In genomic region chr2L:13191894-13192293, dm6 we compare ENCODE assay signal across 1 fruit fly cellular context.
TF ChIP-seq lines count a peak whose summit lies in the region.

Gene CG16974, minus strand, starts transcription at chr2L:13191979.
Gene Edem2, plus strand, starts transcription at chr2L:13192201.

TF ChIP-seq in whole organism, embryonic, 481 proteins besides CTCF, POLR2A, EP300 and RAD21 (continued from another document and continues in another):
- TF ChIP-seq CG3065 (GFP tag; optimal IDR thresholded peaks at IDR 0.05; lab: Kevin White, UChicago) (peak; percentile 53), bcd (GFP tag; optimal IDR thresholded peaks at IDR 0.05; lab: Kevin White, UChicago) (peak; percentile 70), cg (GFP tag; optimal IDR thresholded peaks at IDR 0.05; lab: Kevin White, UChicago) (no peak), sim (GFP tag; IDR thresholded peaks at IDR 0.05; lab: Robert Waterston, UW) (no peak), bigmax (GFP tag; optimal IDR thresholded peaks at IDR 0.05; lab: Kevin White, UChicago) (no peak), CG6654 (GFP tag; optimal IDR thresholded peaks at IDR 0.05; lab: Kevin White, UChicago) (no peak), CG17328 (GFP tag; IDR thresholded peaks at IDR 0.05; lab: Robert Waterston, UW) (peak; percentile 70), CG32532 (GFP tag; IDR thresholded peaks at IDR 0.05; lab: Robert Waterston, UW) (peak; percentile 71), Gsc (GFP tag; IDR thresholded peaks at IDR 0.05; lab: Robert Waterston, UW) (no peak), Fer1 (GFP tag; optimal IDR thresholded peaks at IDR 0.05; lab: Kevin White, UChicago) (peak; percentile 67), luna (GFP tag; optimal IDR thresholded peaks at IDR 0.05; lab: Kevin White, UChicago) (no peak), chn (GFP tag; optimal IDR thresholded peaks at IDR 0.05; lab: Kevin White, UChicago) (peak; percentile 68), CG31224 (GFP tag; IDR thresholded peaks at IDR 0.05; lab: Robert Waterston, UW) (peak; percentile 72), lilli (GFP tag; optimal IDR thresholded peaks at IDR 0.05; lab: Kevin White, UChicago) (peak; percentile 79), Camta (GFP tag; optimal IDR thresholded peaks at IDR 0.05; lab: Kevin White, UChicago) (peak; percentile 14), sob (GFP tag; IDR thresholded peaks at IDR 0.05; lab: Robert Waterston, UW) (peak; percentile 87), h (optimal IDR thresholded peaks at IDR 0.05; lab: Kevin White, UChicago) (no peak), cato (GFP tag; optimal IDR thresholded peaks at IDR 0.05; lab: Kevin White, UChicago; ENCODE audit: borderline replicate concordance) (peak; percentile 26), sisA (GFP tag; IDR thresholded peaks at IDR 0.05; lab: Robert Waterston, UW) (peak; percentile 79), CG2875 (GFP tag; optimal IDR thresholded peaks at IDR 0.05; lab: Kevin White, UChicago) (no peak), oc (tag; optimal IDR thresholded peaks at IDR 0.05; lab: Kevin White, UChicago) (no peak), vvl (GFP tag; IDR thresholded peaks at IDR 0.05; lab: Robert Waterston, UW) (peak; percentile 86), so (GFP tag; IDR thresholded peaks at IDR 0.05; lab: Robert Waterston, UW) (peak; percentile 31; the same call in 1 of the 3 replicates), gsb-n (tag; optimal IDR thresholded peaks at IDR 0.05; lab: Kevin White, UChicago) (no peak), BEAF-32 (GFP tag; optimal IDR thresholded peaks at IDR 0.05; lab: Kevin White, UChicago) (peak; percentile 56), pita (GFP tag; optimal IDR thresholded peaks at IDR 0.05; lab: Kevin White, UChicago) (no peak), CG9817 (tag; optimal IDR thresholded peaks at IDR 0.05; lab: Kevin White, UChicago) (peak; percentile 68), CG17568 (GFP tag; optimal IDR thresholded peaks at IDR 0.05; lab: Kevin White, UChicago) (no peak), ewg (GFP tag; optimal IDR thresholded peaks at IDR 0.05; lab: Kevin White, UChicago) (peak; percentile 54), ssp (GFP tag; IDR thresholded peaks at IDR 0.05; lab: Robert Waterston, UW) (peak; percentile 67), Chrac-16 (GFP tag; optimal IDR thresholded peaks at IDR 0.05; lab: Kevin White, UChicago) (peak; percentile 82), CG8281 (tag; optimal IDR thresholded peaks at IDR 0.05; lab: Kevin White, UChicago) (no peak), Nf-YA (GFP tag; IDR thresholded peaks at IDR 0.05; lab: Robert Waterston, UW) (peak; percentile 57; the same call in 1 of the 2 replicates), ci (GFP tag; IDR thresholded peaks at IDR 0.05; lab: Robert Waterston, UW) (peak; percentile 80), D (optimal IDR thresholded peaks at IDR 0.05; lab: Kevin White, UChicago) (no peak), D (GFP tag; optimal IDR thresholded peaks at IDR 0.05; lab: Kevin White, UChicago) (no peak), maf-S (GFP tag; optimal IDR thresholded peaks at IDR 0.05; lab: Kevin White, UChicago) (peak; percentile 15), CG7372 (GFP tag; IDR thresholded peaks at IDR 0.05; lab: Robert Waterston, UW) (peak; percentile 44; the same call in 1 of the 2 replicates), CG8478 (optimal IDR thresholded peaks at IDR 0.05; lab: Kevin White, UChicago) (no peak), Bdp1 (GFP tag; optimal IDR thresholded peaks at IDR 0.05; lab: Kevin White, UChicago) (peak; percentile 45), CG4360 (GFP tag; IDR thresholded peaks at IDR 0.05; lab: Robert Waterston, UW) (no peak), ind (GFP tag; optimal IDR thresholded peaks at IDR 0.05; lab: Kevin White, UChicago) (peak; percentile 83), Atf3 (GFP tag; optimal IDR thresholded peaks at IDR 0.05; lab: Kevin White, UChicago) (no peak), org-1 (GFP tag; optimal IDR thresholded peaks at IDR 0.05; lab: Kevin White, UChicago) (no peak), HmgZ (tag; optimal IDR thresholded peaks at IDR 0.05; lab: Kevin White, UChicago) (peak; percentile 62), pros (GFP tag; optimal IDR thresholded peaks at IDR 0.05; lab: Kevin White, UChicago) (no peak), CG15514 (GFP tag; optimal IDR thresholded peaks at IDR 0.05; lab: Kevin White, UChicago) (no peak), bab2 (GFP tag; optimal IDR thresholded peaks at IDR 0.05; lab: Kevin White, UChicago) (peak; percentile 44), fd102C (GFP tag; optimal IDR thresholded peaks at IDR 0.05; lab: Kevin White, UChicago) (no peak), Fer2 (tag; optimal IDR thresholded peaks at IDR 0.05; lab: Kevin White, UChicago) (no peak), grau (tag; optimal IDR thresholded peaks at IDR 0.05; lab: Kevin White, UChicago) (peak; percentile 73), tx (GFP tag; optimal IDR thresholded peaks at IDR 0.05; lab: Kevin White, UChicago) (no peak), CG4730 (GFP tag; IDR thresholded peaks at IDR 0.05; lab: Robert Waterston, UW) (peak; percentile 69), br (optimal IDR thresholded peaks at IDR 0.05; lab: Kevin White, UChicago) (no peak), lmd (GFP tag; IDR thresholded peaks at IDR 0.05; lab: Robert Waterston, UW) (peak; percentile 74), Asciz (GFP tag; optimal IDR thresholded peaks at IDR 0.05; lab: Kevin White, UChicago) (no peak), CG18476 (GFP tag; optimal IDR thresholded peaks at IDR 0.05; lab: Kevin White, UChicago) (peak; percentile 80), CG15073 (GFP tag; optimal IDR thresholded peaks at IDR 0.05; lab: Kevin White, UChicago) (no peak), slp2 (GFP tag; optimal IDR thresholded peaks at IDR 0.05; lab: Kevin White, UChicago) (no peak), CG7786 (GFP tag; optimal IDR thresholded peaks at IDR 0.05; lab: Kevin White, UChicago) (no peak), Doc3 (GFP tag; IDR thresholded peaks at IDR 0.05; lab: Robert Waterston, UW; ENCODE audit: partially characterized antibody) (no peak), CG10431 (GFP tag; optimal IDR thresholded peaks at IDR 0.05; lab: Kevin White, UChicago) (no peak), Atf6 (GFP tag; IDR thresholded peaks at IDR 0.05; lab: Robert Waterston, UW) (peak; percentile 70; the same call in 1 of the 2 replicates), Hr3 (GFP tag; optimal IDR thresholded peaks at IDR 0.05; lab: Kevin White, UChicago) (peak; percentile 78), Stat92E (GFP tag; optimal IDR thresholded peaks at IDR 0.05; lab: Kevin White, UChicago) (no peak), Gug (GFP tag; IDR thresholded peaks at IDR 0.05; lab: Robert Waterston, UW) (peak; percentile 84), eve (GFP tag; optimal IDR thresholded peaks at IDR 0.05; lab: Kevin White, UChicago) (no peak), CG14710 (tag; optimal IDR thresholded peaks at IDR 0.05; lab: Kevin White, UChicago) (peak; percentile 90), twi (tag; optimal IDR thresholded peaks at IDR 0.05; lab: Kevin White, UChicago) (no peak), ATbp (GFP tag; optimal IDR thresholded peaks at IDR 0.05; lab: Kevin White, UChicago) (no peak), Optix (GFP tag; IDR thresholded peaks at IDR 0.05; lab: Robert Waterston, UW) (peak; percentile 61; the same call in 1 of the 3 replicates), CHES-1-like (GFP tag; optimal IDR thresholded peaks at IDR 0.05; lab: Kevin White, UChicago) (no peak), gro (GFP tag; optimal IDR thresholded peaks at IDR 0.05; lab: Kevin White, UChicago) (no peak), Ravus (GFP tag; IDR thresholded peaks at IDR 0.05; lab: Robert Waterston, UW) (peak; percentile 13; the same call in 1 of the 2 replicates), Rfx (GFP tag; IDR thresholded peaks at IDR 0.05; lab: Robert Waterston, UW) (peak; percentile 81), CG14441 (GFP tag; IDR thresholded peaks at IDR 0.05; lab: Robert Waterston, UW) (peak; percentile 81), Usf (GFP tag; optimal IDR thresholded peaks at IDR 0.05; lab: Kevin White, UChicago) (peak; percentile 3), wor (GFP tag; IDR thresholded peaks at IDR 0.05; lab: Robert Waterston, UW) (peak; percentile 20; the same call in 1 of the 2 replicates), CG12769 (tag; optimal IDR thresholded peaks at IDR 0.05; lab: Kevin White, UChicago) (no peak), CG12659 (GFP tag; optimal IDR thresholded peaks at IDR 0.05; lab: Kevin White, UChicago) (peak; percentile 90), Deaf1 (tag; optimal IDR thresholded peaks at IDR 0.05; lab: Kevin White, UChicago) (no peak), CG11695 (GFP tag; IDR thresholded peaks at IDR 0.05; lab: Robert Waterston, UW) (peak; percentile 73), CG16815 (GFP tag; optimal IDR thresholded peaks at IDR 0.05; lab: Kevin White, UChicago) (peak; percentile 57), CG4328 (GFP tag; optimal IDR thresholded peaks at IDR 0.05; lab: Kevin White, UChicago) (no peak), CG9609 (GFP tag; optimal IDR thresholded peaks at IDR 0.05; lab: Kevin White, UChicago) (no peak), CG2129 (GFP tag; IDR thresholded peaks at IDR 0.05; lab: Robert Waterston, UW; ENCODE audit: partially characterized antibody) (no peak), Sin3A (optimal IDR thresholded peaks at IDR 0.05; lab: Kevin White, UChicago) (peak; percentile 60), zf30C (GFP tag; optimal IDR thresholded peaks at IDR 0.05; lab: Kevin White, UChicago) (no peak), Lpt (GFP tag; optimal IDR thresholded peaks at IDR 0.05; lab: Kevin White, UChicago) (no peak), Oaz (GFP tag; IDR thresholded peaks at IDR 0.05; lab: Robert Waterston, UW) (0 out of 2 replicates have a peak, but pooled peaks have one; percentile 11), ac (GFP tag; optimal IDR thresholded peaks at IDR 0.05; lab: Kevin White, UChicago) (no peak), Hsf (GFP tag; optimal IDR thresholded peaks at IDR 0.05; lab: Kevin White, UChicago) (peak; percentile 63), CG6854 (GFP tag; optimal IDR thresholded peaks at IDR 0.05; lab: Kevin White, UChicago) (no peak), CG34376 (GFP tag; optimal IDR thresholded peaks at IDR 0.05; lab: Kevin White, UChicago) (peak; percentile 44), CG3726 (GFP tag; IDR thresholded peaks at IDR 0.05; lab: Robert Waterston, UW) (no peak), CG9932 (GFP tag; IDR thresholded peaks at IDR 0.05; lab: Robert Waterston, UW) (peak; percentile 83), CG31365 (tag; optimal IDR thresholded peaks at IDR 0.05; lab: Kevin White, UChicago) (no peak), CG10462 (GFP tag; optimal IDR thresholded peaks at IDR 0.05; lab: Kevin White, UChicago) (peak; percentile 30), mld (GFP tag; IDR thresholded peaks at IDR 0.05; lab: Robert Waterston, UW; ENCODE audit: partially characterized antibody) (no peak), CG10209 (GFP tag; optimal IDR thresholded peaks at IDR 0.05; lab: Kevin White, UChicago) (no peak), unpg (GFP tag; optimal IDR thresholded peaks at IDR 0.05; lab: Kevin White, UChicago) (no peak), CG3163 (GFP tag; optimal IDR thresholded peaks at IDR 0.05; lab: Kevin White, UChicago) (no peak), fd3F (GFP tag; optimal IDR thresholded peaks at IDR 0.05; lab: Kevin White, UChicago) (peak; percentile 30), CG7745 (tag; optimal IDR thresholded peaks at IDR 0.05; lab: Kevin White, UChicago) (no peak), tin (GFP tag; optimal IDR thresholded peaks at IDR 0.05; lab: Kevin White, UChicago) (peak; percentile 79), Mes4 (GFP tag; optimal IDR thresholded peaks at IDR 0.05; lab: Kevin White, UChicago) (no peak), CG10565 (GFP tag; optimal IDR thresholded peaks at IDR 0.05; lab: Kevin White, UChicago) (no peak), hbn (GFP tag; IDR thresholded peaks at IDR 0.05; lab: Robert Waterston, UW; ENCODE audit: partially characterized antibody) (no peak), YL-1 (GFP tag; optimal IDR thresholded peaks at IDR 0.05; lab: Kevin White, UChicago) (peak; percentile 80), CG14860 (GFP tag; IDR thresholded peaks at IDR 0.05; lab: Robert Waterston, UW; ENCODE audit: partially characterized antibody) (no peak), CG9876 (GFP tag; optimal IDR thresholded peaks at IDR 0.05; lab: Kevin White, UChicago) (no peak), CG14667 (GFP tag; IDR thresholded peaks at IDR 0.05; lab: Robert Waterston, UW) (peak; percentile 56), Neu2 (GFP tag; optimal IDR thresholded peaks at IDR 0.05; lab: Kevin White, UChicago; ENCODE audit: borderline replicate concordance) (no peak), Mad (GFP tag; optimal IDR thresholded peaks at IDR 0.05; lab: Kevin White, UChicago) (peak; percentile 54), Oli (tag; optimal IDR thresholded peaks at IDR 0.05; lab: Kevin White, UChicago) (no peak), Sox102F (GFP tag; optimal IDR thresholded peaks at IDR 0.05; lab: Kevin White, UChicago) (no peak), Taf1 (GFP tag; IDR thresholded peaks at IDR 0.05; lab: Robert Waterston, UW) (0 out of 2 replicates have a peak, but pooled peaks have one; percentile 26), ab (GFP tag; optimal IDR thresholded peaks at IDR 0.05; lab: Kevin White, UChicago) (no peak), CG1832 (GFP tag; optimal IDR thresholded peaks at IDR 0.05; lab: Kevin White, UChicago) (no peak), jing (GFP tag; optimal IDR thresholded peaks at IDR 0.05; lab: Kevin White, UChicago) (no peak), CG15269 (tag; optimal IDR thresholded peaks at IDR 0.05; lab: Kevin White, UChicago) (no peak), Dek (tag; optimal IDR thresholded peaks at IDR 0.05; lab: Kevin White, UChicago) (peak; percentile 74), CG43689 (GFP tag; IDR thresholded peaks at IDR 0.05; lab: Robert Waterston, UW) (no peak), Dref (GFP tag; IDR thresholded peaks at IDR 0.05; lab: Robert Waterston, UW) (no peak), sens (GFP tag; lab: Kevin White, UChicago) (no peak), CG15011 (GFP tag; optimal IDR thresholded peaks at IDR 0.05; lab: Kevin White, UChicago) (no peak), Med (GFP tag; lab: Kevin White, UChicago) (peak; percentile 89), trh (GFP tag; optimal IDR thresholded peaks at IDR 0.05; lab: Kevin White, UChicago) (peak; percentile 4), CG8924 (tag; optimal IDR thresholded peaks at IDR 0.05; lab: Kevin White, UChicago) (peak; percentile 69), E2f2 (GFP tag; IDR thresholded peaks at IDR 0.05; lab: Robert Waterston, UW) (peak; percentile 52), usp (GFP tag; optimal IDR thresholded peaks at IDR 0.05; lab: Kevin White, UChicago) (no peak), CG17829 (tag; optimal IDR thresholded peaks at IDR 0.05; lab: Kevin White, UChicago) (peak; percentile 89), Ada2b (GFP tag; IDR thresholded peaks at IDR 0.05; lab: Robert Waterston, UW) (peak; percentile 64), CG14014 (GFP tag; IDR thresholded peaks at IDR 0.05; lab: Robert Waterston, UW) (peak; percentile 72), HLH3B (GFP tag; IDR thresholded peaks at IDR 0.05; lab: Robert Waterston, UW) (peak; percentile 76)
